Fruit fly (Drosophila melanogaster) whole organism, adult: ENCODE data around the gene MED14.

ENCODE experiments used
- CG11617 ChIP-seq: fragments of 200-800 bp; sonication (Bioruptor generic); optimal IDR thresholded peaks from 2 replicates; lab custom pipeline; 2017; ENCODE audit warnings: mild to moderate bottlenecking, missing biosample characterization, missing genetic modification reagents, missing genetic modification characterization
- CG12768 ChIP-seq: fragments of 200-800 bp; sonication (Bioruptor generic); optimal IDR thresholded peaks from 2 replicates; lab custom pipeline; 2017; ENCODE audit warnings: missing biosample characterization, missing genetic modification characterization, mild to moderate bottlenecking, moderate library complexity, missing genetic modification reagents
- CG14711 ChIP-seq: fragments of 200-800 bp; sonication (Bioruptor generic); optimal IDR thresholded peaks from 2 replicates; lab custom pipeline; 2018; ENCODE audit warnings: missing biosample characterization, mild to moderate bottlenecking, missing genetic modification characterization, moderate library complexity
- CG1620 ChIP-seq: fragments of 200-800 bp; sonication (Bioruptor generic); optimal IDR thresholded peaks from 2 replicates; lab custom pipeline; 2016; ENCODE audit warnings: missing biosample characterization, missing genetic modification characterization
- CG33017 ChIP-seq: fragments of 200-800 bp; sonication (Bioruptor generic); optimal IDR thresholded peaks from 2 replicates; lab custom pipeline; 2018; ENCODE audit warnings: missing biosample characterization, mild to moderate bottlenecking, missing genetic modification characterization, moderate library complexity
- CG5204 ChIP-seq: fragments of 200-800 bp; sonication (Bioruptor generic); optimal IDR thresholded peaks from 2 replicates; lab custom pipeline; 2016; ENCODE audit warnings: missing biosample characterization, missing genetic modification characterization
- CG7045 ChIP-seq: fragments of 200-800 bp; sonication (Bioruptor generic); optimal IDR thresholded peaks from 2 replicates; lab custom pipeline; 2017; ENCODE audit warnings: missing biosample characterization, mild to moderate bottlenecking, missing genetic modification characterization
- CG7101 ChIP-seq: fragments of 200-800 bp; sonication (Bioruptor generic); optimal IDR thresholded peaks from 2 replicates; lab custom pipeline; 2018; ENCODE audit warnings: missing biosample characterization, mild to moderate bottlenecking, missing genetic modification characterization, moderate library complexity
- Clk ChIP-seq: fragments of 200-800 bp; sonication (Bioruptor generic); optimal IDR thresholded peaks from 2 replicates; lab custom pipeline; 2017; ENCODE audit warnings: missing biosample characterization, missing genetic modification characterization
- Crg-1 ChIP-seq: fragments of 200-800 bp; sonication (Bioruptor generic); optimal IDR thresholded peaks from 2 replicates; lab custom pipeline; 2016; ENCODE audit warnings: missing biosample characterization, missing genetic modification characterization
- Hr96 ChIP-seq: fragments of 200-800 bp; sonication (Bioruptor generic); optimal IDR thresholded peaks from 2 replicates; lab custom pipeline; 2016; ENCODE audit warnings: missing biosample characterization, missing genetic modification characterization
- Mnt ChIP-seq: fragments of 200-800 bp; sonication (Bioruptor generic); optimal IDR thresholded peaks from 2 replicates; lab custom pipeline; 2016; ENCODE audit warnings: missing biosample characterization, mild to moderate bottlenecking, missing genetic modification characterization
- bab1 ChIP-seq: fragments of 200-800 bp; sonication (Bioruptor generic); optimal IDR thresholded peaks from 3 replicates; lab custom pipeline; 2019; ENCODE audit warnings: missing biosample characterization, mild to moderate bottlenecking, missing genetic modification characterization, moderate library complexity
- cic ChIP-seq: fragments of 200-800 bp; sonication (Bioruptor generic); optimal IDR thresholded peaks from 2 replicates; lab custom pipeline; 2017; ENCODE audit warnings: missing biosample characterization, mild to moderate bottlenecking, missing genetic modification characterization, moderate library complexity
- cnc ChIP-seq, 2 experiments: fragments of >200 bp; optimal IDR thresholded peaks; 2 replicates each; lab custom pipeline; 2017
- kay ChIP-seq: fragments of 200-800 bp; sonication (Bioruptor generic); peaks from one replicate; lab custom pipeline; 2016; ENCODE audit warnings: missing biosample characterization, missing genetic modification characterization, borderline replicate concordance
- ovo ChIP-seq: fragments of 200-800 bp; sonication (Bioruptor generic); optimal IDR thresholded peaks from 2 replicates; lab custom pipeline; 2016; ENCODE audit warnings: missing biosample characterization, missing genetic modification characterization
- pad ChIP-seq: fragments of 200-800 bp; sonication (Bioruptor generic); optimal IDR thresholded peaks from 3 replicates; lab custom pipeline; 2017; ENCODE audit warnings: missing biosample characterization, missing genetic modification characterization, mild to moderate bottlenecking, moderate library complexity, missing genetic modification reagents
- tj ChIP-seq: fragments of 200-800 bp; sonication (Bioruptor generic); optimal IDR thresholded peaks from 3 replicates; lab custom pipeline; 2017; ENCODE audit warnings: missing biosample characterization, mild to moderate bottlenecking, missing genetic modification characterization, moderate library complexity
- toe ChIP-seq: fragments of 200-800 bp; sonication (Bioruptor generic); optimal IDR thresholded peaks from 2 replicates; lab custom pipeline; 2016; ENCODE audit warnings: missing biosample characterization, missing genetic modification characterization

Gene MED14

DNA sequence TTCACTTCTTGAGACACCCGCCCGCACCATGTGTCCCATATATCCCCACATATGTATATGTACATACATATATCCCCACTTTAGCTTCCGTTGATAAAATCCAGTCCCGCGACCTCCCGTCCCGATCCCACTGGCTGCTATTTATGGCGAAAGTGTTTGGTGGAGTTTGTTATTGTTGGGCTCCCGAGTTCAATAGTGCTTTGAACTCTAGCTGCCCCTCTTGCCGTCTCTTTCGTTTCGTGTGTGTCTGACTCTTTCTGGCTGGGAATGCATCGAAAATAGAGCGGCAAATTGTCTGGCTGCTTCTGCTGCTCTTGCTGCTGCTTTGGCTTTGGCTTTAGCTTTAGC lies 41.9 kb downstream of the MED14 start:
- no peak for TF ChIP-seq Hr96 (GFP tag; lab: Kevin White, UChicago)
- no peak for TF ChIP-seq CG11617

- TF ChIP-seq CG11617 (no peak), Crg-1 (GFP tag; lab: Kevin White, UChicago) (no peak), CG1620 (GFP tag; lab: Kevin White, UChicago) (no peak), CG33017 (no peak), CG12768 (GFP tag; lab: Kevin White, UChicago) (no peak), kay (no peak), Mnt (GFP tag; lab: Kevin White, UChicago) (no peak)
Measured at dm6 chr3L:635529-635928, 42.5 kb downstream of the MED14 start.

- TF ChIP-seq Hr96 (GFP tag; lab: Kevin White, UChicago) (no peak), CG1620 (GFP tag; lab: Kevin White, UChicago) (no peak), CG12768 (GFP tag; lab: Kevin White, UChicago) (no peak), ovo (GFP tag; lab: Kevin White, UChicago) (no peak), Mnt (GFP tag; lab: Kevin White, UChicago) (no peak), kay (no peak), CG7045 (no peak), CG7101 (peak; percentile 1), toe (no peak), pad (GFP tag; lab: Kevin White, UChicago) (no peak), Crg-1 (GFP tag; lab: Kevin White, UChicago) (no peak), tj (GFP tag; lab: Kevin White, UChicago) (no peak), CG5204 (GFP tag; lab: Kevin White, UChicago) (peak; percentile 31)
Measured at dm6 chr3L:636434-636833, 43.4 kb downstream of the MED14 start.

DNA sequence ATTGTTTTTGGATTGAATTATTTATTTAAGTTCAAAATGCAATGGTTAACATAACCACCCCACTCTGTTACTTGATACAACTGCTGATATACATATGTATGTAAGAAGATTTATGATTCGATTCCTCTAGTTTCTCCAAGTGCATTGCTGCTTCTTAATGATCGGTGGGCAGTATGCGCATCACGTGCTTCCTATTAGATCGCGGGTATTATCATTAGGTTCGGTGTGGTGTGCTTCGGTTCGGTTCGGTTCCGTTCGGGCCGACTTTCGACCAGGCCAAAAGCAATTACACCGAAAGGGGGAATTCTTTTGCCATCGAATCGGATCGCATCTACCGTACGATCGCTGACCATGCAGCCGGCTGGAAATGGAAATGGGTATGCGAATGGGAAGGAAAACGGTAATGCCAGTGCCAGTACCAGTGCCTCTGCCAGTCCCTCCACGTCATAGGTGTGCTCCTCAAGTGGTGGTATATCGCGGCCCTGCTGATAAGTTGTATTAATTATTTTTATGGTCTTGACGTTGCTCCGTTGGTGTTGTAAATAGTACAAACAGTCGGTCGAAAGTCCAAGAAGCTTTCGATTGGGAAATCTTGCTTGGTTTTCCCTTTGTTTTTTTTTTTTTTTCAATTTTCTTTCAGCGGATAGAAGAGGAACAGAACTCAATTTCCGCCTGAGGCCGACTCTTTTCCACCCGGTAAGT lies 44.4 kb downstream of the MED14 start:
- TF ChIP-seq tj (GFP tag; lab: Kevin White, UChicago): peak; percentile 33
- no peak for TF ChIP-seq Crg-1 (GFP tag; lab: Kevin White, UChicago)
- peak; percentile 61 for TF ChIP-seq kay
- TF ChIP-seq CG33017: no peak
- no peak for TF ChIP-seq cic
- no peak for TF ChIP-seq CG11617
- peak; percentile 47 for TF ChIP-seq CG12768 (GFP tag; lab: Kevin White, UChicago)
- TF ChIP-seq toe: no peak
- TF ChIP-seq CG14711 (tag; lab: Kevin White, UChicago): no peak
- TF ChIP-seq CG1620 (GFP tag; lab: Kevin White, UChicago): no peak
- TF ChIP-seq ovo (GFP tag; lab: Kevin White, UChicago): no peak
- TF ChIP-seq Clk (GFP tag; lab: Kevin White, UChicago): no peak
- TF ChIP-seq CG5204 (GFP tag; lab: Kevin White, UChicago): no peak
- TF ChIP-seq CG7045: no peak
- TF ChIP-seq cnc (optimal IDR thresholded peaks at IDR 0.05; lab: Kevin White, UChicago): no peak
- TF ChIP-seq pad (GFP tag; lab: Kevin White, UChicago): no peak
- TF ChIP-seq bab1 (GFP tag; lab: Kevin White, UChicago): no peak

dm6 chr3L:638031-638414 lies 45.0 kb downstream of the MED14 start:
- TF ChIP-seq Crg-1 (GFP tag; lab: Kevin White, UChicago) (no peak), cic (peak; percentile 73), cnc (optimal IDR thresholded peaks at IDR 0.05; lab: Kevin White, UChicago) (no peak), Hr96 (GFP tag; lab: Kevin White, UChicago) (no peak), CG5204 (GFP tag; lab: Kevin White, UChicago) (peak; percentile 2), CG7101 (no peak), Clk (GFP tag; lab: Kevin White, UChicago) (no peak), bab1 (GFP tag; lab: Kevin White, UChicago) (no peak), CG11617 (no peak), kay (peak; percentile 26), Mnt (GFP tag; lab: Kevin White, UChicago) (peak; percentile 63)

dm6 chr3L:638757-639353 lies 45.8 kb downstream of the MED14 start:
- TF ChIP-seq kay (peak; percentile 72), CG12768 (GFP tag; lab: Kevin White, UChicago) (no peak), Hr96 (GFP tag; lab: Kevin White, UChicago) (peak; percentile 16)

DNA sequence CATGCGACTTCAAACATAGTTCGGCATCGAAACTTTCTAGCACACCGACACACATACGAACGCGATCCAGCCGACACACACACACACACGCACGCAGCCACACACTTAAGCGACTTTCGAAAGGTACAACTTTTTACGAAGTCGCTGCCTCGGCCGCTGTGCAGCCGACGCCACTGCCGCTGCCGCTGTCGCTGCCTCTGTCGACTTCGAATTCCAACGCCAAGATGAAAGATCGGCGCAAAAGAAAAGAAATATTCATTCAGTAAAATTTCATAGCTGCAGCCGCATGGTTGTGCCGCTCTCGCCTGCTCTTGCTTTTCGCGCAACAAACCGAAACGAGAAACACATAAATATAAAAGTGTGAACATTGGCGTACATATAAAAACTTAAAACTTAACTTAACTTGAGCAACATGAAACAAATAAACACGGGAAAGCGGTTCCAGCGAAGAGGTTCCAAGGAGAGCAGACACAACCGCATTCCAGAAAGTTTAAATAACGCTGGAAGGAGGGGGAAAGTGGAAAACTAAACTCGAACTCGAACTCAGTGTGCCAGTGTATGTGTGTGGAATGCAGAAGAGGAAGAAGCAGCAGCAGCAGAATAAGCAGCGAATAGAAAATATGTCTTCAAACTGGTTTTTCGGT lies 46.5 kb downstream of the MED14 start:
- no peak for TF ChIP-seq Clk (GFP tag; lab: Kevin White, UChicago)
- TF ChIP-seq ovo (GFP tag; lab: Kevin White, UChicago): no peak
- no peak for TF ChIP-seq Mnt (GFP tag; lab: Kevin White, UChicago)
- no peak for TF ChIP-seq kay
- TF ChIP-seq pad (GFP tag; lab: Kevin White, UChicago): peak; percentile 39
- no peak for TF ChIP-seq CG14711 (tag; lab: Kevin White, UChicago)
- TF ChIP-seq CG5204 (GFP tag; lab: Kevin White, UChicago): no peak
